Worm (Caenorhabditis elegans): Measurements from ENCODE around the gene C13E3.1.

The C13E3.1 gene

DNA sequence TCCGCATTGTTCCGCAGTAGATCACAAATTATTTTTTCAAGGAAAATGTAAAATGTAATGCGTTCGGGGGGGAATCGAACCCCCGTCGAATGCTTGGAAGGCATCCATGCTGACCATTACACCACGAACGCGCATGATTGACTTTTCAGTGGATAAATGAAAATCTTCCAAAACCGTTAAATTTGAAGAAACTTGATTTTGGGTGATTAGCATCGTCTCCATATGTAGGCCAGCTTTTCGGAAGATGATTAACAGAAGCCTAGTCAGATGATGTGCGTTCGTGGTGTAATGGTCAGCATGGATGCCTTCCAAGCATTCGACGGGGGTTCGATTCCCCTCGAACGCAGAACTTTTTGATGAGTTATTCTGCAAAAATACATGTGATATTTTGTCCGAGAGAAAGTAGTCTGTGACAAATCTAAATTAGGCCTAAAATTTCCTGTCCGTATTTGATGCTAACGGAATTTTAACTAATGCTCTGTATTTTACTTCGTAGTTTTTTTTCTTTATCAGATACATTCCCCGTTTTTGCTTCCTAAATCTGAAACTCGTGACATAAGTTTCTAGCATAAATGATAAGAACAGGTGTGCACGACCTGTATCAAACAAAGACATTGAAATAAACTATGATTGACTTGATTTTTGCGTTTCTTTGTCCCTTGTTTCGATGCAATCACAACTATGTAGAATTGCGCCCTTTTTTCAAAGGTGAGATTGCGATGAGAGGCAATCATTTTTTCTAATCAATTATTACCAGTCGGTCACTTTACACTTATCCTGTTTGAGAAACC is 46.3 kb upstream of the C13E3.1 start, which contains the start of gene C28G1.10 (continued):
- TF ChIP-seq pha-4 (GFP tag; IDR thresholded peaks at IDR 0.05) (peak; percentile 68; the same call in 1 of the 2 replicates), pha-4 (tag; optimal IDR thresholded peaks at IDR 0.05) (no peak)

DNA sequence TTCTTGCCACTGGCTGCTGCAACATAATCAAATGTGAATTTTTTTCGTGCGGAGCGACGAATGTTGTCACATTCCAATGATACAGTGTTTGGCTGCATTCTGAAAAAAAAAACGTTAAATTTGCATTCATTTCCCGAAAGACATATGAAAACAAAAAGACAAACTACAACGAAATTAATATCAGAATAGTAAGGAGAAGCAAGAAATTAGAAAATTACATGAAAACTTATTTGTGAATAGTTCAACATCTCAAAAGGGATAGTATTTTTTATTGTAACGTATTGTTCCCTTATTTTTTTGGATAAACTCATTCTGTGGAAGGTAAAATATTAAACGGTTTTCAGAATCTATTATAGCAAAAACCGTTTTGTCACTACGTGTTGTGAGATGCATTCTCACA is 39.4 kb upstream of the C13E3.1 start, which contains the start of gene sprp-4:
Gene sprp-4, minus strand, starts transcription at position 101 of the 400 bp plus-strand sequence.
- no peak for TF ChIP-seq dmd-9 (GFP tag; IDR thresholded peaks at IDR 0.05)
- no peak for TF ChIP-seq fos-1 (tag; optimal IDR thresholded peaks at IDR 0.05)
- no peak for TF ChIP-seq ceh-32 (tag; optimal IDR thresholded peaks at IDR 0.05; ENCODE audit: poor library complexity)
- no peak for TF ChIP-seq lin-39 (tag; optimal IDR thresholded peaks at IDR 0.05)

DNA sequence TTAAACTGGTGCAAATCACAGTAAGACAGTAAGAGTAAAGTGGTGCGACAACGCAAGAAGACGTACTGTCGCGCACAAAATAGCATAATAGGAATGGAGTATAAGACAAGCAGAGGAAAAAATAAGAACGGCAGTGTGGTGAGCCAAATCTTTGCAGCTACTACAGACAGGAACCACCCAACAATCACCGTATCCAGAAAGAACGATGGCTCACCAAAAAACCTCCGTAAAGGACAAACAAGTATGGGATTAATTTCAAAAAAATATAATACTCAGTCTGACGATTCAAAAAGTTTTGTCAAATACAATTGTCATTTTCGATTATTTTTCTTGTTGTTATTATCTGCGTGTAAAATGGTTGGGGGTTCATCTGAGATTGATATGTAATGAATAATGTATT is 38.5 kb upstream of the C13E3.1 start:
- TF ChIP-seq F44E2.7 (GFP tag; IDR thresholded peaks at IDR 0.05) (no peak), aha-1 (tag) (peak; percentile 93), spr-3 (GFP tag; optimal IDR thresholded peaks at IDR 0.05) (no peak)

DNA sequence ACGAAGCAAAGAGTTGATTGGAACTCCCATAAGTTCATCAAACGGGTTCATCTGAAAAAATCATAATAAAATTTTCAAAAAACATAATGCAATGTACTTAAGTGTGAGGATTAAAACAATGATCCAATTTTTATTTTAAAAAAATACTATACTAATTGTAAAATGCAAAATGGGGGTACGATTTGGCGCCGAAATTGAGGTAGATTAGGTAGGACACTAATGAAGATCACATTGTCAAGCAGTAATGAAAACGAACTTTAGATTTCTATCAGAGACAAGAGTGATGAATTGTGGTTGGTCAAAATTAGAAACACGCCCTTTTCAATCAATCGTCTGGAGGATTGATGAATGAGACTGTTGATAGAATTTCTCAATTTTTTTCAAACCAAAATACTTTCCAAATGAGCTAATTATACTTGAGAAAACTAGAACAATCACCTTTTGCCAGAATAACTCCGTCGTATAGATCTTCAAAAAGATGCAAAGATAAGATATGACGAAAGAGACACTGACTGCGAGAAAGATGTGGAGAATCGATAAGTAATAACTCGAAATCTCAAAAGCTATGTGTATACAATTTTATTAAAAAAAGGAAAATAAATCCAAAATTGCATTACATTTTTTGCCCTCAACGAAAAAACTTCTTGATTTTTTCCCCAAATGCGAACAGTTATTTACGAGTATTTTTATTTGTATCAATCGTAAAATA is 34.9 kb upstream of the C13E3.1 start, which contains the start of gene C06E2.5:
Gene C06E2.5, minus strand, starts transcription at position 51 of the 709 bp plus-strand sequence.
- TF ChIP-seq unc-62 (GFP tag; optimal IDR thresholded peaks at IDR 0.05 in 1 of 2) = peak in 1 of 2 experiments; percentile 45
- TF ChIP-seq unc-62 (tag; optimal IDR thresholded peaks at IDR 0.05) = no peak
- no peak for TF ChIP-seq lin-29 (GFP tag; IDR thresholded peaks at IDR 0.05)

DNA sequence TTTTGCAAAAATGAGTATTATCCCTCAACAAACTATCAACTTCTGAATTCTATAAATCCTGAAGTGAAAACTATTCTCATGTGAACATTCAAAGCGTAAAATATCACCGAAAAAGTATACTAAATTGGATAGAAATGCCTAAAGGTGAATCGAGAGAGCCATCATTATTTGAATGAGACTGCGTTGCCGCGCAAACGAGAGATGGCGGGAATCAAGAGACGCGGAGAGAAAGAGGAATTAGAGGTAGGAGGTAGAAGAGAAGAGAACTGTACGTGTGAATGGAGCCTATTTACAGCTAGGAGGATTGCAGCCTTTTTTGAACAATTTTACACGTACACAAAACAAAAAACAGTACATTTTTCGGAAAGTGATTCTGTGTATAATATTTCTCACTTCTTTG is 33.4 kb upstream of the C13E3.1 start:
- TF ChIP-seq ZK337.2 (GFP tag; IDR thresholded peaks at IDR 0.05) (no peak), dpl-1 (GFP tag; optimal IDR thresholded peaks at IDR 0.05) (peak; percentile 26), mxl-3 (GFP tag; optimal IDR thresholded peaks at IDR 0.05) (no peak), mxl-2 (GFP tag; conservative IDR thresholded peaks at IDR 0.05) (no peak), egl-43 (GFP tag; IDR thresholded peaks at IDR 0.05) (no peak)

DNA sequence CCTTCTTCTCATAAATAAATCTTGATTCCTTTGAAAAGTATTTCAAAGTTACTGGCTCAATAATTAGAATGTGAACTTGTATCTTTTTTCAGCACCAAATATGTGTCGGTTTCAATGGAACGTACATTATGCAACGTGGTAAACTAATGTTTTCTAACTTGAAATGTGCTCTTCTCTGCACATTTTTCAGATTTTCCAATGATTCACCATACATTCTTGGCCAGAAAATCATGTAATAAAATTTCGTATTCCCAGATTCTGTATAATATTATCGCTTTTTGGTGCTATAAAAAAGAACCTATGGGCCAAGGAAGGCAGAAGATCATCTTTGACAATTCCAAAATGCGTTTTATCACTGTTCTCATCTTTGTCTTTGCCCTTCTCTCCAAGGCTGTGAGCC is 31.9 kb upstream of the C13E3.1 start, which contains the start of gene C06E2.9:
Gene C06E2.9, plus strand, starts transcription at position 301 of the 400 bp plus-strand sequence.
- TF ChIP-seq nhr-10 (tag; optimal IDR thresholded peaks at IDR 0.05) (no peak), unc-62 (GFP tag; optimal IDR thresholded peaks at IDR 0.05 in 1 of 2) (peak in 1 of 2 experiments; percentile 2), unc-62 (tag; optimal IDR thresholded peaks at IDR 0.05) (no peak)

DNA sequence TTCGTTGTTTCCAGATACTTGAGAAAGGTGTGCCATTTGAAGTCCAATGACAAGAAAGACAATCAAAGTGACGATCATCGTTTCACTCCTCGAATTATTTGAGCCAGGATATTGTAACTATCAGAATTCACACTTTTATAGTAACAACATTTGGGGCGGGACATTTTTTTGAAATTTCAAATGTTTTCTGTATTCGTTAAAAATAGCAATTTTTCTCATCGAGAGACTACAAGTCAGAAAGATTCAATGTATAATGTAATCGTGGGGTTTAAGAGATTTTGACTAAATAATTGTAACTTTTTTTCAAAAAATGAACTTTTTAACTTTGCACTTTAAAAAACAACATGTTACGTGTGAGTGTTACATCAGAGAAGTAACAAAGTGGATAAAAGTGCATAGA is 26.3 kb upstream of the C13E3.1 start, which contains the start of gene ins-9:
Gene ins-9, minus strand, starts transcription at position 101 of the 400 bp plus-strand sequence.
- TF ChIP-seq hif-1 (tag; optimal IDR thresholded peaks at IDR 0.05) (no peak), rbr-2 (tag; optimal IDR thresholded peaks at IDR 0.05) (no peak), daf-8 (GFP tag; IDR thresholded peaks at IDR 0.05) (no peak), set-16 (GFP tag; IDR thresholded peaks at IDR 0.05) (no peak), nhr-42 (GFP tag; IDR thresholded peaks at IDR 0.05) (no peak), aly-2 (tag; optimal IDR thresholded peaks at IDR 0.05) (no peak), zfp-3 (GFP tag; conservative IDR thresholded peaks at IDR 0.05) (no peak), skn-1 (tag; optimal IDR thresholded peaks at IDR 0.05) (no peak), lsy-2 (tag; optimal IDR thresholded peaks at IDR 0.05) (no peak), fkh-10 (GFP tag; optimal IDR thresholded peaks at IDR 0.05) (no peak), F26F4.8 (GFP tag; conservative IDR thresholded peaks at IDR 0.05) (no peak), madf-9 (GFP tag; conservative IDR thresholded peaks at IDR 0.05) (no peak), zag-1 (tag; optimal IDR thresholded peaks at IDR 0.05) (no peak), daf-12 (tag; optimal IDR thresholded peaks at IDR 0.05) (no peak), lin-1 (GFP tag; IDR thresholded peaks at IDR 0.05) (no peak), egl-27 (tag; optimal IDR thresholded peaks at IDR 0.05) (no peak), F10B5.3 (tag; optimal IDR thresholded peaks at IDR 0.05) (no peak), ceh-82 (tag; optimal IDR thresholded peaks at IDR 0.05) (no peak), ceh-44 (GFP tag; IDR thresholded peaks at IDR 0.05) (no peak), dmd-6 (GFP tag; IDR thresholded peaks at IDR 0.05) (no peak)
